Worm (Caenorhabditis elegans) whole organism, L1 larva: ENCODE results near the gene cyp-13A3.
A peak's percentile ranks its signal among the peaks of the same experiment; 100 is the strongest.

Source experiments
- C16A3.4 ChIP-seq: fragments of 150-350 bp; optimal IDR thresholded peaks from 2 replicates; lab custom pipeline; 2014; ENCODE audit warnings: missing biosample characterization, missing genetic modification characterization
- F16B12.6 ChIP-seq: fragments of 150-350 bp; optimal IDR thresholded peaks from 2 replicates; lab custom pipeline; 2014; ENCODE audit warnings: missing biosample characterization, missing genetic modification characterization
- Y116A8C.19 ChIP-seq: sonication (generic microtip); optimal IDR thresholded peaks from 2 replicates; lab custom pipeline; 2016; ENCODE audit warnings: missing compliant biosample characterization, missing genetic modification characterization, borderline replicate concordance
- ceh-63 ChIP-seq: fragments of 200-800 bp; sonication (Bioruptor generic); optimal IDR thresholded peaks from 2 replicates; lab custom pipeline; 2018; ENCODE audit warnings: mild to moderate bottlenecking, missing genetic modification characterization, missing compliant biosample characterization
- ces-1 ChIP-seq: fragments of 150-350 bp; optimal IDR thresholded peaks from 2 replicates; lab custom pipeline; 2014; ENCODE audit warnings: missing biosample characterization, missing genetic modification reagents, missing genetic modification characterization
- dpl-1 ChIP-seq, 3 experiments: fragments of 150-350 bp in 2 of 3; sonication (generic microtip) in 1 of 3; optimal IDR thresholded peaks; 2 replicates each; lab custom pipeline; 2014 to 2017; ENCODE audit warnings: missing biosample characterization in 3 of 3, missing genetic modification characterization in 3 of 3, missing genetic modification reagents in 3 of 3
- dsc-1 ChIP-seq: sonication (generic microtip); optimal IDR thresholded peaks from 2 replicates; lab custom pipeline; 2016; ENCODE audit warnings: mild to moderate bottlenecking, missing genetic modification characterization, missing compliant biosample characterization
- efl-1 ChIP-seq, 4 experiments: fragments of 150-350 bp; optimal IDR thresholded peaks in 3 of 4; peaks in 1 of 4; 1 replicate in 1 of 4; 2 replicates in 3 of 4; lab custom pipeline; 2014; ENCODE audit warnings: missing biosample characterization in 2 of 4, missing genetic modification characterization in 2 of 4, missing genetic modification reagents in 2 of 4
- efl-3 ChIP-seq: fragments of 200-800 bp; sonication (Bioruptor generic); optimal IDR thresholded peaks from 2 replicates; lab custom pipeline; 2018; ENCODE audit warnings: mild to moderate bottlenecking, missing genetic modification characterization, missing compliant biosample characterization
- egl-13 ChIP-seq: sonication (generic microtip); optimal IDR thresholded peaks from 2 replicates; lab custom pipeline; 2016; ENCODE audit warnings: missing genotype, missing genetic modification reagents, missing genetic modification characterization, missing compliant biosample characterization
- egl-27 ChIP-seq, 2 experiments: fragments of 150-350 bp in 1 of 2; sonication (generic microtip); optimal IDR thresholded peaks; 3 replicates each; lab custom pipeline; 2017 to 2018; ENCODE audit warnings: missing biosample characterization in 2 of 2, missing genetic modification characterization in 2 of 2, missing genetic modification reagents in 2 of 2
- elt-2 ChIP-seq: sonication (generic microtip); optimal IDR thresholded peaks from 2 replicates; lab custom pipeline; 2016; ENCODE audit warnings: missing genetic modification characterization, mild to moderate bottlenecking, inconsistent platforms, missing compliant biosample characterization, missing genetic modification reagents
- elt-3 ChIP-seq, 6 experiments: fragments of 150-350 bp in 1 of 6; sonication (generic microtip); optimal IDR thresholded peaks; 2 replicates each; lab custom pipeline; 2017 to 2018; ENCODE audit warnings: missing biosample characterization in 6 of 6, missing genetic modification characterization in 6 of 6, inconsistent platforms in 1 of 6
- fkh-4 ChIP-seq: sonication (generic microtip); optimal IDR thresholded peaks from 2 replicates; lab custom pipeline; 2016; ENCODE audit warnings: missing compliant biosample characterization, missing genetic modification characterization, borderline replicate concordance
- fos-1 ChIP-seq: fragments of 150-350 bp; optimal IDR thresholded peaks from 2 replicates; lab custom pipeline; 2014; ENCODE audit warnings: missing biosample characterization, missing genetic modification characterization
- grh-1 ChIP-seq: fragments of 200-800 bp; sonication (Bioruptor generic); IDR thresholded peaks from 2 replicates; pipeline ENCODE4 v1.3.6; 2022; ENCODE audit warnings: missing genetic modification reagents, missing genetic modification characterization, missing compliant biosample characterization
- hlh-17 ChIP-seq: fragments of 200-800 bp; sonication (Bioruptor generic); optimal IDR thresholded peaks from 2 replicates; lab custom pipeline; 2018; ENCODE audit warnings: missing genetic modification characterization, mild to moderate bottlenecking, missing compliant biosample characterization, moderate library complexity, borderline replicate concordance
- hlh-4 ChIP-seq: sonication (generic microtip); optimal IDR thresholded peaks from 2 replicates; lab custom pipeline; 2016; ENCODE audit warnings: mild to moderate bottlenecking, missing genetic modification characterization, missing compliant biosample characterization
- isw-1 ChIP-seq: fragments of 200-800 bp; sonication (Bioruptor generic); IDR thresholded peaks from 2 replicates; pipeline ENCODE4 v1.3.6; 2022; ENCODE audit warnings: missing genetic modification characterization, missing compliant biosample characterization
- jun-1 ChIP-seq: fragments of 150-350 bp; optimal IDR thresholded peaks from 2 replicates; lab custom pipeline; 2014; ENCODE audit warnings: missing biosample characterization, missing genetic modification reagents, missing genetic modification characterization
- lin-13 ChIP-seq: fragments of 150-350 bp; optimal IDR thresholded peaks from 2 replicates; lab custom pipeline; 2014; ENCODE audit warnings: missing biosample characterization, missing genetic modification reagents, missing genetic modification characterization
- lin-14 ChIP-seq: fragments of 200-800 bp; sonication (Bioruptor generic); optimal IDR thresholded peaks from 2 replicates; lab custom pipeline; 2018; ENCODE audit warnings: mild to moderate bottlenecking, missing genetic modification characterization, moderate library complexity, missing compliant biosample characterization
- lin-15B ChIP-seq: fragments of 150-350 bp; sonication (generic microtip); optimal IDR thresholded peaks from 3 replicates; lab custom pipeline; 2014; ENCODE audit warnings: missing biosample characterization, missing genetic modification characterization
- lin-35 ChIP-seq, 2 experiments: fragments of 150-350 bp; optimal IDR thresholded peaks; 2 replicates each; lab custom pipeline; 2014; ENCODE audit warnings: missing biosample characterization in 2 of 2, missing genetic modification characterization in 2 of 2, missing genetic modification reagents in 2 of 2
- mab-9 ChIP-seq: fragments of 200-800 bp; sonication (Bioruptor generic); IDR thresholded peaks from 2 replicates; pipeline ENCODE4 v1.3.6; 2022; ENCODE audit warnings: missing genetic modification reagents, missing genetic modification characterization, missing compliant biosample characterization
- mep-1 ChIP-seq: fragments of 150-350 bp; optimal IDR thresholded peaks from 2 replicates; lab custom pipeline; 2014; ENCODE audit warnings: missing biosample characterization, missing genetic modification characterization
- nhr-11 ChIP-seq: fragments of 150-350 bp; optimal IDR thresholded peaks from 2 replicates; lab custom pipeline; 2014; ENCODE audit warnings: missing biosample characterization, missing genetic modification characterization
- nhr-20 ChIP-seq: sonication (generic microtip); optimal IDR thresholded peaks from 2 replicates; lab custom pipeline; 2016; ENCODE audit warnings: mild to moderate bottlenecking, missing genetic modification characterization, missing compliant biosample characterization
- nhr-237 ChIP-seq: fragments of 150-350 bp; optimal IDR thresholded peaks from 2 replicates; lab custom pipeline; 2014; ENCODE audit warnings: missing biosample characterization, missing genetic modification characterization
- nhr-47 ChIP-seq: sonication (generic microtip); optimal IDR thresholded peaks from 2 replicates; lab custom pipeline; 2016; ENCODE audit warnings: mild to moderate bottlenecking, missing genetic modification characterization, moderate library complexity, missing compliant biosample characterization
- nhr-71 ChIP-seq: sonication (generic microtip); optimal IDR thresholded peaks from 2 replicates; lab custom pipeline; 2016; ENCODE audit warnings: mild to moderate bottlenecking, missing genetic modification characterization, moderate library complexity, missing compliant biosample characterization
- nhr-76 ChIP-seq: sonication (generic microtip); optimal IDR thresholded peaks from 2 replicates; lab custom pipeline; 2017; ENCODE audit warnings: missing biosample characterization, missing genetic modification characterization
- nhr-77 ChIP-seq: fragments of 150-350 bp; optimal IDR thresholded peaks from 2 replicates; lab custom pipeline; 2014; ENCODE audit warnings: missing biosample characterization, missing genetic modification characterization
- nhr-85 ChIP-seq: sonication (generic microtip); peaks from one replicate; lab custom pipeline; 2016; ENCODE audit warnings: missing genetic modification characterization, inconsistent platforms, missing compliant biosample characterization
- nhr-90 ChIP-seq: sonication (generic microtip); optimal IDR thresholded peaks from 2 replicates; lab custom pipeline; 2016; ENCODE audit warnings: mild to moderate bottlenecking, missing genetic modification characterization, missing compliant biosample characterization; ENCODE audit not compliant: poor library complexity
- pqm-1 ChIP-seq: sonication (generic microtip); optimal IDR thresholded peaks from 3 replicates; lab custom pipeline; 2017; ENCODE audit warnings: missing biosample characterization, missing genetic modification characterization
- rnt-1 ChIP-seq: sonication (generic microtip); optimal IDR thresholded peaks from 2 replicates; lab custom pipeline; 2016; ENCODE audit warnings: mild to moderate bottlenecking, missing genetic modification characterization, moderate library complexity, missing compliant biosample characterization
- skn-1 ChIP-seq: fragments of 150-350 bp; optimal IDR thresholded peaks from 2 replicates; lab custom pipeline; 2014; ENCODE audit warnings: missing biosample characterization, missing genetic modification characterization
- snpc-4 ChIP-seq: fragments of 150-350 bp; optimal IDR thresholded peaks from 2 replicates; lab custom pipeline; 2014; ENCODE audit warnings: missing biosample characterization, missing genetic modification characterization
- sptf-1 ChIP-seq: fragments of 150-350 bp; optimal IDR thresholded peaks from 2 replicates; lab custom pipeline; 2014; ENCODE audit warnings: missing biosample characterization, missing genetic modification characterization
- sup-37 ChIP-seq: fragments of 200-800 bp; sonication (Bioruptor generic); optimal IDR thresholded peaks from 2 replicates; lab custom pipeline; 2018; ENCODE audit warnings: mild to moderate bottlenecking, missing genetic modification characterization, missing compliant biosample characterization
- tbx-2 ChIP-seq: sonication (generic microtip); optimal IDR thresholded peaks from 2 replicates; lab custom pipeline; 2016; ENCODE audit warnings: missing genetic modification characterization, missing compliant biosample characterization
- unc-30 ChIP-seq: sonication (generic microtip); optimal IDR thresholded peaks from 2 replicates; lab custom pipeline; 2017; ENCODE audit warnings: missing biosample characterization, missing genetic modification characterization
- unc-86 ChIP-seq: sonication (generic microtip); optimal IDR thresholded peaks from 2 replicates; lab custom pipeline; 2016; ENCODE audit warnings: missing genetic modification characterization, missing compliant biosample characterization
- unc-98 ChIP-seq: fragments of 200-800 bp; sonication (Bioruptor generic); IDR thresholded peaks from 2 replicates; pipeline ENCODE4 v1.3.6; 2022; ENCODE audit warnings: missing genetic modification characterization, missing compliant biosample characterization

The cyp-13A3 gene

ce11 chrII:9797664-9798063 lies 4.6 kb upstream of the cyp-13A3 start, which contains the start of gene cyp-13A4:
cyp-13A4 (minus strand) TSS chrII:9797740.
- no peak for TF ChIP-seq fos-1 (tag; lab: Kevin White, UChicago)
- no peak for TF ChIP-seq nhr-237
- no peak for TF ChIP-seq unc-86 (tag; lab: Kevin White, UChicago)
- TF ChIP-seq dsc-1: no peak
- TF ChIP-seq grh-1 (GFP tag; lab: Robert Waterston, UW): no peak
- TF ChIP-seq isw-1 (GFP tag; lab: Robert Waterston, UW): no peak
- TF ChIP-seq ceh-63: no peak
- TF ChIP-seq Y116A8C.19 (tag; lab: Kevin White, UChicago): no peak
- TF ChIP-seq ces-1: no peak
- no peak for TF ChIP-seq nhr-90 (tag; lab: Kevin White, UChicago)
- TF ChIP-seq nhr-85 (tag; lab: Kevin White, UChicago): no peak
- TF ChIP-seq nhr-47 (tag; lab: Kevin White, UChicago): no peak
- no peak for TF ChIP-seq skn-1 (tag; lab: Kevin White, UChicago)
- no peak for TF ChIP-seq dpl-1 (GFP tag; optimal IDR thresholded peaks at IDR 0.05; lab: Kevin White, UChicago)
- TF ChIP-seq efl-3 (GFP tag; lab: Kevin White, UChicago): no peak
- TF ChIP-seq unc-30 (tag; lab: Kevin White, UChicago): no peak
- no peak for TF ChIP-seq C16A3.4 (tag; lab: Kevin White, UChicago)
- TF ChIP-seq lin-14: no peak
- TF ChIP-seq sup-37 (GFP tag; lab: Kevin White, UChicago): no peak
- no peak for TF ChIP-seq sptf-1 (tag; lab: Kevin White, UChicago)

ce11 chrII:9791185-9791584 lies 1.9 kb downstream of the cyp-13A3 start:
- TF ChIP-seq lin-13 (GFP tag; lab: Kevin White, UChicago) (no peak), nhr-20 (peak; percentile 62), nhr-71 (tag; lab: Kevin White, UChicago) (peak; percentile 40), elt-2 (peak; percentile 95), nhr-90 (tag; lab: Kevin White, UChicago) (peak; percentile 14), mab-9 (GFP tag; lab: Robert Waterston, UW) (no peak), jun-1 (tag; lab: Kevin White, UChicago) (peak; percentile 32), lin-35 (GFP tag; optimal IDR thresholded peaks at IDR 0.05; lab: Kevin White, UChicago) (peak in 1 of 2 experiments; percentile 45), efl-1 (optimal IDR thresholded peaks at IDR 0.05; lab: Kevin White, UChicago) (no peak), efl-1 (GFP tag; optimal IDR thresholded peaks at IDR 0.05 in 1 of 2; lab: Kevin White, UChicago) (peak in 1 of 2 experiments; percentile 4), pqm-1 (tag; lab: Kevin White, UChicago) (peak; percentile 81), lin-14 (peak; percentile 31)

ce11 chrII:9787395-9788152 lies 5.5 kb downstream of the cyp-13A3 start, which contains the start of gene cyp-13A2:
cyp-13A2 (minus strand) TSS chrII:9787629.
- TF ChIP-seq snpc-4: peak; percentile 98
- no peak for TF ChIP-seq F16B12.6 (tag; lab: Kevin White, UChicago)
- peak; percentile 57 for TF ChIP-seq nhr-77
- no peak for TF ChIP-seq isw-1 (GFP tag; lab: Robert Waterston, UW)
- TF ChIP-seq hlh-17 (GFP tag; lab: Kevin White, UChicago): no peak
- peak; percentile 8 for TF ChIP-seq C16A3.4 (tag; lab: Kevin White, UChicago)
- TF ChIP-seq pqm-1 (tag; lab: Kevin White, UChicago): no peak
- TF ChIP-seq grh-1 (GFP tag; lab: Robert Waterston, UW): 0 out of 2 replicates have a peak, but pooled peaks have one; percentile 45
- TF ChIP-seq hlh-4 (tag; lab: Kevin White, UChicago): no peak
- no peak for TF ChIP-seq Y116A8C.19 (tag; lab: Kevin White, UChicago)
- TF ChIP-seq lin-15B: no peak
- peak; percentile 33 for TF ChIP-seq nhr-11 (tag; lab: Kevin White, UChicago)
- no peak for TF ChIP-seq tbx-2 (tag; lab: Kevin White, UChicago)
- no peak for TF ChIP-seq nhr-237
- TF ChIP-seq fkh-4 (tag; lab: Kevin White, UChicago): no peak
- TF ChIP-seq jun-1 (tag; lab: Kevin White, UChicago): no peak
- TF ChIP-seq mep-1: peak; percentile 45
- peak; percentile 27 to 59 for TF ChIP-seq egl-27 (tag; optimal IDR thresholded peaks at IDR 0.05; lab: Kevin White, UChicago)
- TF ChIP-seq sup-37 (GFP tag; lab: Kevin White, UChicago): no peak
- TF ChIP-seq egl-13: no peak
- TF ChIP-seq nhr-76 (tag; lab: Kevin White, UChicago): no peak
- peak; percentile 75 for TF ChIP-seq rnt-1 (tag; lab: Kevin White, UChicago)
- no peak for TF ChIP-seq unc-98 (GFP tag; lab: Robert Waterston, UW)
- TF ChIP-seq elt-3 (tag; optimal IDR thresholded peaks at IDR 0.05; lab: Kevin White, UChicago): peak in 2 of 6 experiments; percentile 32 to 72
- no peak for TF ChIP-seq lin-13 (GFP tag; lab: Kevin White, UChicago)
